Worm (Caenorhabditis elegans) whole organism, L1 larva: Measurements from ENCODE around the gene srbc-29.
A peak's percentile ranks its signal among the peaks of the same experiment; 100 is the strongest.

Experiments used
- efl-1 ChIP-seq, 4 experiments: fragments of 150-350 bp; optimal IDR thresholded peaks in 3 of 4; peaks in 1 of 4; 1 replicate in 1 of 4; 2 replicates in 3 of 4; lab custom pipeline; 2014; ENCODE audit warnings: missing biosample characterization in 2 of 4, missing genetic modification characterization in 2 of 4, missing genetic modification reagents in 2 of 4
- egl-27 ChIP-seq, 2 experiments: fragments of 150-350 bp in 1 of 2; sonication (generic microtip); optimal IDR thresholded peaks; 3 replicates each; lab custom pipeline; 2017 to 2018; ENCODE audit warnings: missing biosample characterization in 2 of 2, missing genetic modification characterization in 2 of 2, missing genetic modification reagents in 2 of 2
- irx-1 ChIP-seq: sonication (generic microtip); optimal IDR thresholded peaks from 2 replicates; lab custom pipeline; 2016; ENCODE audit warnings: missing genetic modification characterization, missing compliant biosample characterization

The srbc-29 gene

DNA sequence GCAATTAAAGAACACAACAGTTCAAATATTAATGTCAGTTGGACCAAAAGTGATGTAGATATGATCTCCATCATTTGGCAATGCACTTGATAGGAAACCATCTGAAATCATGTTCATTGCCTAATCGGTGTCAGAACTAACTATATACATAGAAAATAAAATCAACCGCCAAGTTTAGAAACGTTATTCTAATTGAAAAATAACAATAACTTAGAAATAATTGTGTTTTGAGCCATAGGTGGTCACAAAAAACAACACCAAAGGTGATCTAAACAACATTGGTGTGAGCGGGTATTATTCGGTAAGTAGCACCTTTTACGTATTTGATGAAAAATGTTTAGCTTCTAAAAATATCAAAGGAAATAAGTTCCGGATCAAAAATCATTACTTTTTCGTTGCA is 46.3 kb downstream of the srbc-29 start, which contains the start of gene srab-21:
Gene srab-21 (minus strand): TSS at position 101 of the 400 bp plus-strand sequence.
- TF ChIP-seq irx-1 (tag; lab: Kevin White, UChicago) (no peak), efl-1 (optimal IDR thresholded peaks at IDR 0.05; lab: Kevin White, UChicago) (no peak), efl-1 (GFP tag; optimal IDR thresholded peaks at IDR 0.05 in 1 of 2; lab: Kevin White, UChicago) (peak in 1 of 2 experiments; percentile 56), egl-27 (tag; optimal IDR thresholded peaks at IDR 0.05; lab: Kevin White, UChicago) (no peak)
